Worm (Caenorhabditis elegans) whole organism, young adult: ENCODE measurements around the gene col-123.

Experiments used
- B0336.3 ChIP-seq: fragments of 200-800 bp; sonication (Bioruptor generic); IDR thresholded peaks from 2 replicates; pipeline ENCODE4 v1.3.6; 2022; ENCODE audit warnings: missing genetic modification characterization, missing compliant biosample characterization
- F10E7.11 ChIP-seq: sonication (generic microtip); optimal IDR thresholded peaks from 2 replicates; lab custom pipeline; 2017; ENCODE audit warnings: mild to moderate bottlenecking, missing genetic modification characterization, moderate library complexity, missing compliant biosample characterization
- Y53F4B.3 ChIP-seq: fragments of 200-800 bp; sonication (Bioruptor generic); IDR thresholded peaks from 2 replicates; pipeline ENCODE4 v1.3.6; 2022; ENCODE audit warnings: missing genetic modification reagents, missing genetic modification characterization, missing compliant biosample characterization
- Y67H2A.10 ChIP-seq: fragments of 200-800 bp; sonication (Bioruptor generic); conservative IDR thresholded peaks from 2 replicates; pipeline ENCODE4 v1.3.6; 2022; ENCODE audit warnings: missing genetic modification reagents, missing genetic modification characterization, missing compliant biosample characterization
- ZK185.1 ChIP-seq: sonication (generic microtip); optimal IDR thresholded peaks from 2 replicates; lab custom pipeline; 2016; ENCODE audit warnings: mild to moderate bottlenecking, missing genetic modification characterization, missing compliant biosample characterization; ENCODE audit not compliant: poor library complexity, severe bottlenecking
- aptf-3 ChIP-seq: fragments of 200-800 bp; sonication (Bioruptor generic); IDR thresholded peaks from 2 replicates; pipeline ENCODE4 v1.3.6; 2022; ENCODE audit warnings: missing genetic modification characterization, missing compliant biosample characterization
- lin-35 ChIP-seq, 3 experiments: fragments of 150-350 bp in 2 of 3; sonication (generic microtip) in 1 of 3; optimal IDR thresholded peaks; 2 replicates each; lab custom pipeline; 2014 to 2018; ENCODE audit warnings: missing biosample characterization in 3 of 3, missing genetic modification characterization in 3 of 3, missing genetic modification reagents in 3 of 3
- madf-3 ChIP-seq: fragments of 200-800 bp; sonication (Bioruptor generic); IDR thresholded peaks from 2 replicates; pipeline ENCODE4 v1.3.6; 2022; ENCODE audit warnings: missing genetic modification reagents, missing genetic modification characterization, missing compliant biosample characterization
- madf-6 ChIP-seq: fragments of 200-800 bp; sonication (Bioruptor generic); IDR thresholded peaks from 2 replicates; pipeline ENCODE4 v1.3.6; 2022; ENCODE audit warnings: missing genetic modification reagents, missing genetic modification characterization, missing compliant biosample characterization
- nhr-90 ChIP-seq: sonication (generic microtip); optimal IDR thresholded peaks from 2 replicates; lab custom pipeline; 2016; ENCODE audit warnings: missing genotype, mild to moderate bottlenecking, missing genetic modification characterization, missing compliant biosample characterization
- pha-4 ChIP-seq: fragments of 150-350 bp; sonication (generic microtip); optimal IDR thresholded peaks from 2 replicates; lab custom pipeline; 2014; ENCODE audit warnings: missing biosample characterization, missing genetic modification reagents, missing genetic modification characterization
- snpc-4 ChIP-seq, 5 experiments: fragments of 150-350 bp in 1 of 5; sonication (generic microtip) in 4 of 5; optimal IDR thresholded peaks; 2 replicates each; lab custom pipeline; 2014 to 2018; ENCODE audit warnings: missing genetic modification characterization in 5 of 5, missing biosample characterization in 3 of 5, antibody characterized with exemption in 2 of 5, mild to moderate bottlenecking in 2 of 5, missing compliant biosample characterization in 2 of 5, missing genotype in 2 of 5, moderate library complexity in 2 of 5, missing genetic modification reagents in 1 of 5
- tlf-1 ChIP-seq: fragments of 200-800 bp; sonication (Bioruptor generic); optimal IDR thresholded peaks from 2 replicates; lab custom pipeline; 2018; ENCODE audit warnings: mild to moderate bottlenecking, missing genetic modification characterization, missing compliant biosample characterization

DNA sequence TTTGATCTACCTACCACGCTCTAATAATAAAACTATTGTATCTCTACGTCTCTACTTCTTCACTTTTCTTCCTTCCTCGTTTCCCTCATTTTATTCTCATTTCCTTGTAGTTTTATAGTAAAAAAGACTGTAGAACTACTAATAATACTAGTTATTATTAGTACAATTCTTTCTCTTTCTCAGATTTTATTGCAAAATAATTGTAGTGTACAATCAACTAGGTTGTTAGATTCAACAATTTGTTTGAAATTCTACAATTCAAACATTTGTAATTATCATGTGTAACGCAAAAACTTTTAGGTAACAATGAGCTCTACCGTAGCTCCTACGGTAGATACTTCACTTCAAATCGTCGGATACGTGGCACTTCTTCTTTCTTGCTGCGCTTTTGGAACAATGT, 34.0 kb downstream of the col-123 start, which contains the start of gene K07F5.12:
- TF ChIP-seq nhr-90 (tag; lab: Kevin White, UChicago) (no peak), madf-6 (no peak), Y67H2A.10 (GFP tag; lab: Robert Waterston, UW) (no peak), F10E7.11 (no peak), pha-4 (no peak), tlf-1 (GFP tag; lab: Kevin White, UChicago) (no peak), madf-3 (GFP tag; lab: Robert Waterston, UW) (no peak), Y53F4B.3 (GFP tag; lab: Robert Waterston, UW) (no peak), B0336.3 (GFP tag; lab: Robert Waterston, UW) (no peak), lin-35 (GFP tag; optimal IDR thresholded peaks at IDR 0.05; lab: Kevin White, UChicago) (no peak), aptf-3 (GFP tag; lab: Robert Waterston, UW) (no peak), snpc-4 (GFP tag; optimal IDR thresholded peaks at IDR 0.05; lab: Kevin White, UChicago) (no peak), snpc-4 (tag; optimal IDR thresholded peaks at IDR 0.05; lab: Kevin White, UChicago) (no peak), ZK185.1 (tag; lab: Kevin White, UChicago) (no peak)
